Fruit fly (Drosophila melanogaster) whole organism, embryonic: ENCODE measurements around the gene pcm.

Experiments used
- CG3847 ChIP-seq: fragments of 200-800 bp; sonication (Bioruptor generic); IDR thresholded peaks from 2 replicates; pipeline ENCODE4 v1.3.6; 2022; ENCODE audit warnings: missing biosample characterization, missing genetic modification characterization
- CG8089 ChIP-seq: fragments of 200-800 bp; sonication (Bioruptor generic); optimal IDR thresholded peaks from 3 replicates; lab custom pipeline; 2016; ENCODE audit warnings: missing biosample characterization, missing genetic modification characterization
- Med ChIP-seq: fragments of 200-800 bp; sonication (Bioruptor generic); peaks from one replicate; lab custom pipeline; 2016; ENCODE audit warnings: missing biosample characterization, missing genetic modification characterization, mild to moderate bottlenecking, inconsistent platforms, moderate library complexity
- en ChIP-seq: fragments of 200-800 bp; sonication (Bioruptor generic); optimal IDR thresholded peaks from 2 replicates; lab custom pipeline; 2016; ENCODE audit warnings: missing biosample characterization, missing genetic modification characterization
- pros ChIP-seq: fragments of 200-800 bp; sonication (Bioruptor generic); optimal IDR thresholded peaks from 3 replicates; lab custom pipeline; 2019; ENCODE audit warnings: missing biosample characterization, mild to moderate bottlenecking, missing genetic modification characterization, moderate library complexity
- slou ChIP-seq: fragments of 200-800 bp; sonication (Bioruptor generic); optimal IDR thresholded peaks from 3 replicates; lab custom pipeline; 2016; ENCODE audit warnings: missing biosample characterization, missing genetic modification characterization

DNA sequence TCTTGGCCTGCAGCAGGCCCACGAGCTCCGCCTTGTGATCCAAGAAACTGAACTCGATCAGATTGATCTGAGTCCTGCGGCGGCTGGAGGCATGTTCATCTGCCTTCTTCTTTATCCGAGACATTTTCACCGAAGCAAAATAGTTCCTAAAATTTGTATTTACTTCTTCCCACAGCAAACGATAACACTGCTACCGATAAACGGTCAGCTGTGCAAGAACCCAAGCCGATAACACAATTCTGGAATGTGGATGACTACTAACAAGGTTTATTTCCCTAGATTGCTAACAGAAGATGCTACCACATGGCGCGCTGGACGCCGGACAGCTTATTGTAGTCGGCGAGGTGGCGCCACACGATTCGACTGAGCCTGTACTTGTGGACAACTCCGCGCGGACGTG, 12.7 kb downstream of the pcm start, which contains the start of gene CG32533:
- no peak for TF ChIP-seq pros (GFP tag; lab: Kevin White, UChicago)
- no peak for TF ChIP-seq slou (GFP tag; lab: Kevin White, UChicago)
- TF ChIP-seq CG3847: no peak
- no peak for TF ChIP-seq Med (GFP tag; lab: Kevin White, UChicago)
- no peak for TF ChIP-seq en (GFP tag; lab: Kevin White, UChicago)
- no peak for TF ChIP-seq CG8089 (GFP tag; lab: Kevin White, UChicago)
